Fruit fly (Drosophila melanogaster) Kc167 (cell line): ENCODE data around the gene Drsl3.

Experiments
- Myc ChIP-seq: fragments of >200 bp; optimal IDR thresholded peaks from 2 replicates; lab custom pipeline; 2017; ENCODE audit warnings: missing external identifiers
- Sin3A ChIP-seq: fragments of >200 bp; optimal IDR thresholded peaks from 2 replicates; lab custom pipeline; 2018; ENCODE audit warnings: missing external identifiers
- h ChIP-seq: fragments of >200 bp; optimal IDR thresholded peaks from 3 replicates; lab custom pipeline; 2018; ENCODE audit warnings: missing external identifiers
- insv ChIP-seq: fragments of >200 bp; optimal IDR thresholded peaks from 3 replicates; lab custom pipeline; 2018; ENCODE audit warnings: missing external identifiers
- psq ChIP-seq: fragments of >200 bp; optimal IDR thresholded peaks from 2 replicates; lab custom pipeline; 2017; ENCODE audit warnings: missing external identifiers
- ttk ChIP-seq: sonication (Bioruptor generic); optimal IDR thresholded peaks from 2 replicates; lab custom pipeline; 2017; ENCODE audit warnings: missing external identifiers

Gene Drsl3

DNA sequence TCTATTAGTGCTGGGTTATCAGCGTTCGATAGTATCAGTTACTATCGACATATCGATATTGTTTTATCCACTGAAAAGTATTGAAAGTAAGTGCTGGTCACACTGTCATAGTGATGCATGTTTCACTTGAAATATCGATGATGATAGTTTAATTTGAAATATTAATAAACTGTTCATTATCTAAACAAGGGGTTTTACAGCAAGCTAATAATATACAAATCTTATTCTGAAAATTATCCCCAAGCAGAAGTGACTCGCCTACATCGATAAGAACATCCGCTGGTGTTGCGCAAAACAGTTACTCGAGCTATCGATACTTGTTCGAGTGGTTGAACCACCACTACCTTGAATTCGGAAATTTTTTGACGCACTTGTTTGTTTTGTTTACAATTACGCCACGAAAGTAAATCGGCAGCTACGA lies 4.4 kb downstream of the Drsl3 start, which contains the start of the genes PIG-C, CG12016 and Dpm2:
TSS of gene PIG-C (minus strand) at position 10 of the 421 bp plus-strand sequence.
TSS of gene CG12016 (plus strand) at position 333 of the 421 bp plus-strand sequence.
TSS of gene Dpm2 (plus strand) at position 333 of the 421 bp plus-strand sequence.
- TF ChIP-seq Sin3A (peak; percentile 9), ttk (no peak), insv (lab: Kevin White, UChicago) (no peak), Myc (lab: Kevin White, UChicago) (no peak)

DNA sequence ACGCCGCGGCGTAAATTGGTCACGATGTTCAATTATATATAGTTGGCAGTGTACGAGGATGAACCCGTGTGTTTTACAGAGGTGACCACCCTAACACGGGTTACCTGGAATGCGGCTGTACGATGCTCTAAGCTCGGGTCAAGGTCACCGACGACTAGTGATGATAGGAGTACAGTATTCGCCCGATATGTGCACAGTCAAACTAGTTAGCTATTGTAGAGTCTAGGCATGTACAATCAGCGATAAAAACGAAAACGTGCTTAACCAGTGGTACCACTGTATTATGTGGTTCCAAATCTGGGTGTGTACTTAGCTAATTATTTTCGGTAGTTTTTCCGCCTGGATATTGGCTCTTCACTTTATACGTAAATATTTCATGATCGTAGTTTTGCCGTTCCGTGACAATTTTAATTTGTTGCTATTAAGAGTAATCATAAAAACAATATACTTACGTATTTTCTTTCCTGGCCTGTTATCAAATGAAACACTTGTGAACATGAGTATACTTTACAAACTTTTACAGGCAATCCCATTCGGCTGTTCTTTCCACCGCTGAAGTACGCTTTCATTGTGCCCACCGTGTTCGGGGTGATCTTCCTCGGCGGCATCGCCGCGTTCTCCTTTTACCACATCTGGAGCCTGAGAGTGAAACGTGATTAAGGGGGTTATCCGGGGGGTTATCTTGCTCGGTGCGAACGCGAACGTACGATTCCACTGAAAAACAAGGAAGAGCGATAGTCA lies 5.4 kb downstream of the Drsl3 start:
- TF ChIP-seq insv (lab: Kevin White, UChicago), result no peak
- TF ChIP-seq Myc (lab: Kevin White, UChicago), result no peak
- no peak for TF ChIP-seq Sin3A
- no peak for TF ChIP-seq h
- TF ChIP-seq ttk, result no peak
- TF ChIP-seq psq (lab: Kevin White, UChicago), result no peak

DNA sequence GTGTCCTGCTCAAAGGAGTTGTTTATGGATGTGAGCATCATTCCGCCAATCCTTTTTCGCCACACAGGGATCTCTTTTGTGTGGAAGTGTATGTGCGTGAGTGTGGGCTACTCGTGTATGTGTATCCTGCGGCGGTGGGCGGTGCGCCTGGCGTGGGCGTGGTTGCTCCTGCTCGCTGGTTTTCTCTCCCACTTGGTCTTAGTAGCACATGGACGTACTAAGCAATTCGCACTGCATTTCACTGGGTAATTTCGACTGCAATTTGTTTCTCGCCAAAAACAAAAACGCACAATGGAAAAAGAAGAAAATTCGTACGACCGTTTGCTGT lies 10.8 kb downstream of the Drsl3 start:
- TF ChIP-seq ttk, result no peak
- TF ChIP-seq insv (lab: Kevin White, UChicago), result no peak
- TF ChIP-seq h, result no peak
- TF ChIP-seq Sin3A, result no peak
- TF ChIP-seq Myc (lab: Kevin White, UChicago), result no peak
- no peak for TF ChIP-seq psq (lab: Kevin White, UChicago)

DNA sequence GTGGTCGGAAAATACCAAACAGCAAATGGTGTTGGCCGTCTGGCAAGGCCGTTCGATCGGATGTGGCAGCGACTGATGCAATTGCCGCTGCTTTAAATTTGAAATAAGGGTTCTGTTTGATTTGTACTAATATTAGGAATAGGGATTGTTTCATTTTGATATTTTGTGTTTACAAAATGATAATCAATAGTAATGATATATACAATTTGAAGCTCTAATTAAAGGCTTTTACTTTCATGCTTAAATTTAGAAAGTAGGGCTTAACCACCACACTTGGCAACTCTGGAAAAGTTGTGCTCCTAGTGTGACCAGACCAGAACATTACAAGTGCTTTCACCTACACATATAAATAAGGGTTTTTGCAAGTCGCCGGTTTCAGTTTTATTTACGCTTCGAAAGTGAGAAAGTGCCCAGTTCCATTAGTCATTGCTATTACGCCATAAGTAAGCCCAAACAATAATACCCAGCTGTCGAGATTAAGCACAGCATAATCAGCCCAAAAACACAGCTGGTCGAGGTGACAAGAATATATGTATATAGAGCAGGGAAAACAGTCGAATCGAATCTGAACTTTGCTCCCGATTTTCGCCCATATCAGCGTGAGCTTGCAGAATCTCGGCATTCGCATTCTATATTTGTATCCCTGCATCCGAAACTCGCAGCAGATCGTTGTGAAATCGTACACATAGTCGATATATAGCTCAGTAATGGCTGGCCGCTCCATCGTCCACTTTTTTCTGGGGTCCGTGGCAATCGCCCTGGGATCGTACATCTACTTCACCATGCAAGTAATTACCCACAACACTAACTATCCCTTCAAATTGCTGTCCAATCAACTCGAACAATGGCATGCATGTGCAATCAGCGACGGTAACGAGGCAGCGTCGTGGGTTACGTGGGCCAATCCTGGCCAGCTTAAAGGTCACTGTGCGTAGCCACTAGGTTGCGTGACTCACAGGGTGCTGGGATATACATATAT lies 11.4 kb downstream of the Drsl3 start, which contains the start of gene Gtpx:
TSS of gene Gtpx (plus strand) at position 341 of the 979 bp plus-strand sequence.
- TF ChIP-seq Myc (lab: Kevin White, UChicago) (no peak), h (peak; percentile 57)

DNA sequence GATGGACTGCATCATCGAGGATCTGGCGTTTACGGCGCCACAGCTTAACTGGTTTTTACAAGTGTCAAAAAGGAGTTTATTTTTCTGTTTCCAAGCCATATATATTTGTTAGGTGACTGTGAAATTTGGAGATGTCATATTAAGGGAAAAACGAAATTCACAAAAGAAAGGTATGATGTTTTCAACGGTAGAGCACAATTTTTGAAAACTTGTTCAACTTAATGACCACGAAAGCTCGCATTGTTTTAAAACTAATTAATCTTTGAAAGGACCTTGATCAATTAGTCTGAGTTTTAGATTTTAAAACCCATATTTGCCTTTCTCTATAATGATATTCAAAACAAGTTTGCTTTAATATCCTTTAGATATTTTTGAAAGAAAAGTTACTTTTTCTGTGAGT lies 14.0 kb downstream of the Drsl3 start, which contains the start of gene Strip:
TSS of gene Strip (minus strand) at position 101 of the 400 bp plus-strand sequence.
- TF ChIP-seq insv (lab: Kevin White, UChicago) (no peak), Sin3A (no peak), psq (lab: Kevin White, UChicago) (no peak), Myc (lab: Kevin White, UChicago) (no peak), h (no peak), ttk (no peak)

DNA sequence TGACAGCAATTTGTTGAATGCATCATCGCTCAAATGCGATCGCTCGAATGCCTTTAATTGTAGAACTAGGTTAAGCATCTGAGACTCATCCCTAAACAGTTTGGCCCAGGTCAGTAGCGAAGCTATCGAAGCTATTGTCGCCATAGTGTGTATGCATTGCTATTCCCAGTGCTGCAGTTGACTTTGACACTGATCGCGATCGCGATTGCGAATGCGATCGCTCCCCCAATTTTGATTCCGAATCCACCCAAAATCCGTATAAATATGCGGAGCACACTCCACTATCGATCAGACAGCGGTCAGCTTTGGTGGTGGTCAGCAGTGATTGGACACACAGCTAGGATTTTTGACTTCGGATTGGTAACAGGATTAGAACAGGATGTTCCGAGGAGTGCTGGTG lies 15.0 kb downstream of the Drsl3 start, which contains the start of gene CG14961:
TSS of gene CG14961 (plus strand) at position 301 of the 400 bp plus-strand sequence.
- no peak for TF ChIP-seq Sin3A
- no peak for TF ChIP-seq h
- no peak for TF ChIP-seq psq (lab: Kevin White, UChicago)
- no peak for TF ChIP-seq ttk
- TF ChIP-seq insv (lab: Kevin White, UChicago), result no peak
- TF ChIP-seq Myc (lab: Kevin White, UChicago), result no peak

DNA sequence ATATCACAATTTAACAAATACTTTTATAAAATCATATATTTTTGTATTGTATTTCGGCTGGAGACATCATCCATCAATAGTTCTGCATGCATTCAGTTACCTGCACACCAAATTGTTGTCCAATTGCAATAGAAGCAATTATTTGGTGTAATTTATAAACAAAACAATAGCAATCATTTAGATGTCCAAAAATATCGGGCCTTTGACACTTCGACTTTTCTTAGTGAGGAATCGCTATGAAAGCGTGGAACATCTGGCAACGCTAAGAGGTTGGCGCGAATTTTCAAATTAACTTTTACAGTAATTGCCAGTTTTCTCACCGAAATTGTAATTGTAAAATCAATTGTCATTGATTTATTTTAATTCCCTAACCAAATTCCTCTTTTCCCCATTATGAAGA lies 20.0 kb downstream of the Drsl3 start, which contains the start of gene CG14969:
TSS of gene CG14969 (minus strand) at position 195 of the 400 bp plus-strand sequence.
- TF ChIP-seq insv (lab: Kevin White, UChicago) (no peak), psq (lab: Kevin White, UChicago) (no peak), ttk (no peak)

DNA sequence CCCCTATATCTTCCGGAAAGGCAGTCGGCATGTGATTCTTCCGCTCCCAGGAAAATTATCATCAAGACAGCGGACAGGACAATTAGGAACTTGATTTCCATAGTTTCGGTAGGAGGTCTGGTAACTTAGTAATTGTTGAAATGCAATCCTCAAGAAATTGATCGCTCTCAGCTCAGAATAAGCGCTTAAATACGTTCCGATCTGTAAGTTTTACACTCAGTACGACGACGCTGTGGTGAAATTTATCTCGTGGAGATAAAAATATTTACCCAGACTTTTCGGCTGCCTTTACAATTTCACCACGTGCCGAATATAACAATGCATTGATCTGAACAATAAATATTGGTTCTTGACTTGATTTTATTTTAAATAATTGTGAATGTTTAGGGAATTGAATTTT lies 20.9 kb downstream of the Drsl3 start, which contains the start of gene Drsl1:
TSS of gene Drsl1 (minus strand) at position 101 of the 400 bp plus-strand sequence.
- TF ChIP-seq ttk (no peak), psq (lab: Kevin White, UChicago) (no peak), Sin3A (no peak), Myc (lab: Kevin White, UChicago) (no peak), insv (lab: Kevin White, UChicago) (no peak), h (no peak)

DNA sequence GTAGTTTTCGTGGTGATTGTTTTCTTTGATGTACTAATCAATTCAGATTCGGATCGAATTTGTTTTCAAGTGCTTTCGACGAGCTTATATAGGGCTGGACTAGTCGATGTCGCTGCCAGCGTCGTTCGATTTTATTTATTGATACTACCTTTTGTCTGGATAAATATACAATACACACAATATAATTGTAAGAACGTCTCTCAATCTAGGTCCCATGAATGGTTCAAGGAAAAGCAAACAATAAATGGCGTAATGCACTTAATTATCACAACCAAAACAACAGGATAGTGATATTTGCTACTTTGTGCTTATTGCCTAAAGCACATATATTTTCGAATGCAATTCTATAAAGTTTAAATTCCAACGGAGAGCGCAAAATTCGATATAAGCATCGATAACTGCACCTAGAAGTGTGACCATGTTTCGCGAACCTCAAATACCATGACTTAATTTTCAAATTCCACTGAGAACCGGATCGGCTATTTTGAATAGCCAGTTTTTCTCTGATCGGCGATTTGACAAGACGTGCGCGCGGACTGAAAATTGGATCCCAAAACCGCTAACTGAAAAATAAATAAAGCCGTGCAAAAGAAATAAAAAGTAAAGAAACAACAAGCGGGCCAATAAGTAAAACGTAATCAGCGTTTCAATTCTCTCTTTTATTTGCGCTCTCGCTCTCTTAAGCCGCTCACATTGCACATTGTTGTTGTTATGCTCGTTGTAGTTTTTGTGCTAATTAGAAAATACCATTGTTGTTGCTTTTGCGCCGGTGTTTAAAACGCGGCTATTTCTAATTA lies 21.8 kb downstream of the Drsl3 start, which contains the start of the genes Drsl6 and kst:
TSS of gene Drsl6 (minus strand) at position 51 of the 797 bp plus-strand sequence.
TSS of gene kst (plus strand) at position 493 of the 797 bp plus-strand sequence.
- TF ChIP-seq ttk, result no peak
- no peak for TF ChIP-seq Myc (lab: Kevin White, UChicago)
- TF ChIP-seq psq (lab: Kevin White, UChicago), result no peak

DNA sequence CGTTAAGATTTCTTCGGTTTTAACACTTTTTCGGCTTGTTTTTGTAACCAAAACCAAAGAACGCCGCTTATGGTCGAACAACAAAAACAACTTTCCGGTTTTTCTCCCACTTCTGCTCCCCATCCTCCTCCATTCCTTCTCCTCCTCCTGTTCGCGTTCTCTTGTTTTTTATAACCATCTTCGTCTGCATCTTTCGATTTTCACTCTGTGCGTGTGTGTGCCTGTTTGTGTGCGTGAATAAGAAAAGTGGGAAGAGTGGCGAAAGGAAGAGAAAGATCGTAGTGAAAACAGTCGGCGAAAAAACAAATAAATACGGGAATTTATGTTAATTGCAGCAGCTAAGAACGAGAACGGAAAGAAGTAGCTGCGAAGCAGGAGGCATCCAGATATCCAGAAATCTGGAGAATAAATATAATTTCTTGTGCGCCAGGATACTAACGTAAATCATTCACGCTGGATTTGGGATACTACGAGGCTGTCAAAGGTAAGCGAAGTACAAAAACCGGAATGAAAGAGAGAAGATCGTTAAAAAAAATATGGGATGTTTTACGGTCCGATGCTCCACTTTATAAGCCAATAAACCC lies 22.6 kb downstream of the Drsl3 start:
- TF ChIP-seq insv (lab: Kevin White, UChicago) (no peak), psq (lab: Kevin White, UChicago) (no peak), Myc (lab: Kevin White, UChicago) (no peak), ttk (no peak), Sin3A (no peak), h (no peak)
